Worm (Caenorhabditis elegans): ENCODE data around the gene D2096.13.

DNA sequence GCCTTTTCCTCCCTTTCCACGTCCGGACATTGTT is 24.6 kb downstream of the D2096.13 start, which contains the start of gene his-31:
- no peak for TF ChIP-seq zag-1 (tag; optimal IDR thresholded peaks at IDR 0.05)
- TF ChIP-seq ama-1 (optimal IDR thresholded peaks at IDR 0.05), result no peak
- no peak for TF ChIP-seq mdl-1 (tag; optimal IDR thresholded peaks at IDR 0.05)
- TF ChIP-seq ZK546.5 (tag; optimal IDR thresholded peaks at IDR 0.05), result no peak
- no peak for TF ChIP-seq egl-27 (tag; optimal IDR thresholded peaks at IDR 0.05)
- TF ChIP-seq unc-39 (tag; optimal IDR thresholded peaks at IDR 0.05), result no peak
- no peak for TF ChIP-seq nhr-48 (tag; optimal IDR thresholded peaks at IDR 0.05)
- TF ChIP-seq hif-1 (tag; optimal IDR thresholded peaks at IDR 0.05), result no peak
- no peak for TF ChIP-seq unc-62 (GFP tag; optimal IDR thresholded peaks at IDR 0.05 in 1 of 2)
- no peak for TF ChIP-seq unc-62 (tag; optimal IDR thresholded peaks at IDR 0.05)
